Worm (Caenorhabditis elegans) whole organism, mixed stage, embryonic: Measurements from ENCODE around the gene W02F12.2.
A peak's percentile ranks its signal among the peaks of the same experiment; 100 is the strongest.

Experiments used
- M03D4.4 ChIP-seq: sonication (generic microtip); optimal IDR thresholded peaks from 2 replicates; lab custom pipeline; 2017; ENCODE audit warnings: mild to moderate bottlenecking, missing genetic modification characterization, missing compliant biosample characterization
- blmp-1 ChIP-seq: fragments of 150-350 bp; optimal IDR thresholded peaks from 2 replicates; lab custom pipeline; 2014; ENCODE audit warnings: missing biosample characterization, missing genetic modification characterization
- ceh-39 ChIP-seq: fragments of 150-350 bp; optimal IDR thresholded peaks from 2 replicates; lab custom pipeline; 2014; ENCODE audit warnings: missing biosample characterization, missing genetic modification characterization
- ceh-43 ChIP-seq: fragments of 200-800 bp; sonication (Bioruptor generic); optimal IDR thresholded peaks from 2 replicates; lab custom pipeline; 2018; ENCODE audit warnings: mild to moderate bottlenecking, missing genetic modification characterization, moderate library complexity, missing compliant biosample characterization
- ceh-83 ChIP-seq: fragments of 200-800 bp; sonication (Bioruptor generic); optimal IDR thresholded peaks from 2 replicates; lab custom pipeline; 2018; ENCODE audit warnings: mild to moderate bottlenecking, missing genetic modification characterization, missing compliant biosample characterization
- ces-1 ChIP-seq: fragments of 150-350 bp; optimal IDR thresholded peaks from 2 replicates; lab custom pipeline; 2014; ENCODE audit warnings: missing biosample characterization, missing genetic modification reagents, missing genetic modification characterization
- cnd-1 ChIP-seq: fragments of 200-800 bp; sonication (Bioruptor generic); optimal IDR thresholded peaks from 2 replicates; lab custom pipeline; 2018; ENCODE audit warnings: mild to moderate bottlenecking, missing genetic modification characterization, missing compliant biosample characterization
- drap-1 ChIP-seq: fragments of 200-800 bp; sonication (Bioruptor generic); optimal IDR thresholded peaks from 3 replicates; lab custom pipeline; 2018; ENCODE audit warnings: mild to moderate bottlenecking, missing genetic modification characterization, missing compliant biosample characterization
- elt-1 ChIP-seq: sonication (generic microtip); optimal IDR thresholded peaks from 2 replicates; lab custom pipeline; 2017; ENCODE audit warnings: missing genetic modification characterization, mild to moderate bottlenecking, missing compliant biosample characterization, antibody characterized with exemption, moderate library complexity, borderline replicate concordance; ENCODE audit not compliant: insufficient read depth
- elt-3 ChIP-seq: fragments of 150-350 bp; optimal IDR thresholded peaks from 2 replicates; lab custom pipeline; 2014; ENCODE audit warnings: missing biosample characterization, missing genetic modification characterization
- flh-1 ChIP-seq: fragments of 200-800 bp; sonication (Bioruptor generic); optimal IDR thresholded peaks from 2 replicates; lab custom pipeline; 2018; ENCODE audit warnings: mild to moderate bottlenecking, missing genetic modification characterization, moderate library complexity, missing compliant biosample characterization
- ham-2 ChIP-seq: fragments of 200-800 bp; sonication (Bioruptor generic); optimal IDR thresholded peaks from 2 replicates; lab custom pipeline; 2018; ENCODE audit warnings: mild to moderate bottlenecking, missing genetic modification characterization, missing compliant biosample characterization
- hlh-1 ChIP-seq: fragments of 150-350 bp; optimal IDR thresholded peaks from 2 replicates; lab custom pipeline; 2014; ENCODE audit warnings: missing biosample characterization, missing genetic modification reagents, missing genetic modification characterization
- lin-13 ChIP-seq: fragments of 150-350 bp; optimal IDR thresholded peaks from 2 replicates; lab custom pipeline; 2014; ENCODE audit warnings: missing biosample characterization, missing genetic modification characterization
- lin-32 ChIP-seq: fragments of 200-800 bp; sonication (Bioruptor generic); optimal IDR thresholded peaks from 2 replicates; lab custom pipeline; 2018; ENCODE audit warnings: mild to moderate bottlenecking, missing genetic modification characterization, missing compliant biosample characterization
- lsy-2 ChIP-seq: fragments of 150-350 bp; optimal IDR thresholded peaks from 2 replicates; lab custom pipeline; 2014; ENCODE audit warnings: missing biosample characterization, missing genetic modification characterization
- mep-1 ChIP-seq: fragments of 150-350 bp; optimal IDR thresholded peaks from 2 replicates; lab custom pipeline; 2017; ENCODE audit warnings: missing biosample characterization, missing genetic modification reagents, missing genetic modification characterization, inconsistent platforms
- mls-2 ChIP-seq: sonication (generic microtip); optimal IDR thresholded peaks from 2 replicates; lab custom pipeline; 2016; ENCODE audit warnings: mild to moderate bottlenecking, missing genetic modification characterization, moderate library complexity, missing compliant biosample characterization
- nhr-2 ChIP-seq: fragments of 150-350 bp; optimal IDR thresholded peaks from 2 replicates; lab custom pipeline; 2014; ENCODE audit warnings: missing biosample characterization, missing genetic modification characterization
- nhr-237 ChIP-seq: fragments of 150-350 bp; optimal IDR thresholded peaks from 2 replicates; lab custom pipeline; 2014; ENCODE audit warnings: missing biosample characterization, missing genetic modification characterization
- nhr-28 ChIP-seq: fragments of 150-350 bp; optimal IDR thresholded peaks from 2 replicates; lab custom pipeline; 2014; ENCODE audit warnings: missing biosample characterization, missing genetic modification characterization
- nhr-76 ChIP-seq: sonication (generic microtip); optimal IDR thresholded peaks from 2 replicates; lab custom pipeline; 2017; ENCODE audit warnings: missing biosample characterization, missing genetic modification characterization
- pha-4 ChIP-seq: fragments of 150-350 bp; optimal IDR thresholded peaks from 2 replicates; lab custom pipeline; 2018; ENCODE audit warnings: missing biosample characterization, missing genetic modification reagents, missing genetic modification characterization
- sem-2 ChIP-seq: fragments of 200-800 bp; sonication (Bioruptor generic); optimal IDR thresholded peaks from 2 replicates; lab custom pipeline; 2018; ENCODE audit warnings: mild to moderate bottlenecking, missing genetic modification characterization, missing compliant biosample characterization
- snpc-4 ChIP-seq: fragments of 150-350 bp; optimal IDR thresholded peaks from 2 replicates; lab custom pipeline; 2014; ENCODE audit warnings: missing biosample characterization, missing genetic modification characterization
- sptf-1 ChIP-seq: sonication (generic microtip); optimal IDR thresholded peaks from 2 replicates; lab custom pipeline; 2017; ENCODE audit warnings: mild to moderate bottlenecking, missing genetic modification characterization, moderate library complexity, missing compliant biosample characterization
- tbx-8 ChIP-seq: fragments of 200-800 bp; sonication (Bioruptor generic); optimal IDR thresholded peaks from 2 replicates; lab custom pipeline; 2018; ENCODE audit warnings: mild to moderate bottlenecking, missing genetic modification characterization, moderate library complexity, missing compliant biosample characterization
- unc-120 ChIP-seq: sonication (generic microtip); optimal IDR thresholded peaks from 2 replicates; lab custom pipeline; 2017; ENCODE audit warnings: missing genetic modification characterization, missing compliant biosample characterization; ENCODE audit not compliant: poor library complexity, severe bottlenecking
- unc-62 ChIP-seq: fragments of 150-350 bp; optimal IDR thresholded peaks from 2 replicates; lab custom pipeline; 2014; ENCODE audit warnings: missing biosample characterization, missing genetic modification reagents, missing genetic modification characterization
- zip-8 ChIP-seq: fragments of 150-350 bp; optimal IDR thresholded peaks from 2 replicates; lab custom pipeline; 2014; ENCODE audit warnings: missing biosample characterization, missing genetic modification characterization
- ztf-11 ChIP-seq: fragments of 150-350 bp; optimal IDR thresholded peaks from 2 replicates; lab custom pipeline; 2014; ENCODE audit warnings: missing biosample characterization, missing genetic modification characterization

Gene W02F12.2

DNA sequence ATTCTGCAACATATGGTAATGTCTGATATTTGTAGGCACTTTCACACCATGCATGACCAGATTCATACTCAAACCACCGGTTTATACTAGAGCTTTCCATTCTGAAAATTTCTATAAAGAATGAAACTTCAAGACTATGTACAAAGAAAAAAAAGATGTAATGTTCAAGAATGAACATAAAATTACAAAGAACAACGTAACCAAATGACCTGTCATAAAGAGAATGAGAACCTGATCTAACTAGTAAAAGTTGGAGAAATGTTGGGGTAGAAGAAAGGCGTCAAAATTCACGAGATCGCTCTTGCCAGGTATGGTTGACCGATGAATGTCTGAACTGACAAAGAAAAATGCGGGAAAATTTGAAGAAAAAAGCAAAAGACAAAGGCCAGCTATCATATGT, at the start of gene W02F12.2:
W02F12.2 (minus strand) TSS at position 101 of the 400 bp plus-strand sequence.
- TF ChIP-seq elt-3 (tag; lab: Kevin White, UChicago) = no peak
- TF ChIP-seq mls-2 (tag; lab: Kevin White, UChicago) = no peak
- TF ChIP-seq hlh-1 (tag; lab: Kevin White, UChicago) = no peak
- TF ChIP-seq blmp-1 (tag; lab: Kevin White, UChicago) = no peak
- TF ChIP-seq ces-1 = no peak
- TF ChIP-seq M03D4.4 (tag; lab: Kevin White, UChicago) = no peak
- TF ChIP-seq ceh-43 = no peak
- no peak for TF ChIP-seq drap-1 (GFP tag; lab: Kevin White, UChicago)
- TF ChIP-seq nhr-2 (tag; lab: Kevin White, UChicago) = no peak
- no peak for TF ChIP-seq nhr-237 (tag; lab: Kevin White, UChicago)
- TF ChIP-seq ceh-83 (GFP tag; lab: Kevin White, UChicago) = no peak
- TF ChIP-seq unc-120 (tag; lab: Kevin White, UChicago) = no peak
- no peak for TF ChIP-seq tbx-8 (GFP tag; lab: Kevin White, UChicago)
- no peak for TF ChIP-seq pha-4 (tag; lab: Kevin White, UChicago)
- TF ChIP-seq ham-2 = no peak
- TF ChIP-seq snpc-4 (tag; lab: Kevin White, UChicago) = no peak
- TF ChIP-seq lin-32 (GFP tag; lab: Kevin White, UChicago) = no peak
- TF ChIP-seq zip-8 = no peak

DNA sequence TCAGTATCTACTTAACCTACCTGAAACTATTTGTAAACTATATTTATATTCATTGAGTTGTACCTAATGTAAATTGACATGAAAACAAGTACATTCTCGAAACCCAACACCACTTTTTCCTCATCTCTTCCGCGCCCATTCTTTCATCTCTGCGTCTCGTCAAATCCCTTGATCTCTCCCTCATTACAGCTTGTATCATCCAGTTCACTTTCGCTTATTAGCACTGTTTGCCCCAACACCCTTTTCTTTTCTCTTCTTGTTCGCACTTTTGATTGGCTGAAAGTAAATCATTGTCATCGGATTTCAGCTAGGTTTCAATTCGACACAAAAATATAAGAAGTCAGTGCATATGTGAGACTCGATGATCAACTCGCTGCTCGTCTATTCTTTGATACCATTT, 47.3 kb upstream of the W02F12.2 start, which contains the start of gene T25F10.3:
T25F10.3 (plus strand) TSS at position 308 of the 400 bp plus-strand sequence.
- peak; percentile 30 for TF ChIP-seq blmp-1 (tag; lab: Kevin White, UChicago)
- TF ChIP-seq unc-120 (tag; lab: Kevin White, UChicago) = no peak
- TF ChIP-seq mep-1 (tag; lab: Kevin White, UChicago) = no peak
- no peak for TF ChIP-seq M03D4.4 (tag; lab: Kevin White, UChicago)
- no peak for TF ChIP-seq nhr-76

- no peak for TF ChIP-seq pha-4 (tag; lab: Kevin White, UChicago)
- TF ChIP-seq lin-13 (tag; lab: Kevin White, UChicago) = no peak
- no peak for TF ChIP-seq nhr-2 (tag; lab: Kevin White, UChicago)
- TF ChIP-seq ceh-83 (GFP tag; lab: Kevin White, UChicago) = no peak
- peak; percentile 15 for TF ChIP-seq blmp-1 (tag; lab: Kevin White, UChicago)
- TF ChIP-seq sptf-1 (tag; lab: Kevin White, UChicago) = no peak
- TF ChIP-seq elt-1 (tag; lab: Kevin White, UChicago) = peak; percentile 59
- no peak for TF ChIP-seq lsy-2 (tag; lab: Kevin White, UChicago)
Observed at ce11 chrV:6736877-6737276, 39.4 kb upstream of the W02F12.2 start.

- TF ChIP-seq sptf-1 (tag; lab: Kevin White, UChicago) (no peak), ces-1 (no peak), ham-2 (no peak)
Observed at ce11 chrV:6736108-6736507, 38.7 kb upstream of the W02F12.2 start.

DNA sequence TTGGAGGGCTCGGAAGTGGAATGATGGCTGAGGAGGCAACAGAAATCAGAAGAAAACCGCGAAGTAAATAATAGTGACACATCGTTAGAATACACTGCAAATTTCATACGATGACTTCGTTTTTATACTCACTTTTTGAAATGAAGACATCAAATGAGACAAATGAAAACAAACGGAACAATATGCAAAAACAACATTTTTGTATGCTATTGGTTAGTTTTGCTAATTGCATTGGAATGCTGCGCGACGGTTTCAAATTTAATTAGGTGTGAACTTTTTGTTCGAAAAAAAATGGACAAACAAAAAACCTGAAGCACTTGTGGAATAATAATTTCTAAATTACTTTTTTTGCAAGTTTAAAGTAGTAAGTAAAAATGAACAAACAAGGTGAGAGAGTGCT, 35.5 kb upstream of the W02F12.2 start, which contains the start of gene grl-8:
grl-8 (minus strand) TSS at position 101 of the 400 bp plus-strand sequence.
- TF ChIP-seq ces-1 = peak; percentile 19
- TF ChIP-seq nhr-28 = no peak

ce11 chrV:6731594-6731993, 34.1 kb upstream of the W02F12.2 start, which contains the start of gene grl-9:
Gene grl-9 (minus strand): TSS chrV:6731694.
- TF ChIP-seq sptf-1 (tag; lab: Kevin White, UChicago) (no peak), pha-4 (tag; lab: Kevin White, UChicago) (no peak), ceh-39 (tag; lab: Kevin White, UChicago) (no peak), blmp-1 (tag; lab: Kevin White, UChicago) (no peak), nhr-237 (tag; lab: Kevin White, UChicago) (no peak), sem-2 (GFP tag; lab: Kevin White, UChicago) (no peak), cnd-1 (tag; lab: Kevin White, UChicago) (no peak), flh-1 (no peak), snpc-4 (tag; lab: Kevin White, UChicago) (no peak), lsy-2 (tag; lab: Kevin White, UChicago) (no peak), lin-32 (GFP tag; lab: Kevin White, UChicago) (no peak), unc-120 (tag; lab: Kevin White, UChicago) (no peak), ceh-43 (no peak), unc-62 (GFP tag; lab: Kevin White, UChicago) (no peak), ztf-11 (tag; lab: Kevin White, UChicago) (no peak)
- TF ChIP-seq, all 35 proteins: peak for 0
